Worm (Caenorhabditis elegans) whole organism, L4/young adult: ENCODE data around the gene F11E6.8.

Source experiments
- W03F9.2 ChIP-seq: fragments of 150-350 bp; optimal IDR thresholded peaks from 2 replicates; lab custom pipeline; 2014; ENCODE audit warnings: missing biosample characterization, missing genetic modification characterization
- dao-5 ChIP-seq: sonication (generic microtip); optimal IDR thresholded peaks from 2 replicates; lab custom pipeline; 2016; ENCODE audit warnings: missing genotype, missing genetic modification characterization, moderate library complexity, missing compliant biosample characterization
- him-1 ChIP-seq: sonication (generic microtip); optimal IDR thresholded peaks from 2 replicates; lab custom pipeline; 2016; ENCODE audit warnings: missing genotype, missing genetic modification reagents, missing genetic modification characterization, missing compliant biosample characterization

- TF ChIP-seq W03F9.2 (no peak), him-1 (tag; lab: Kevin White, UChicago) (no peak), dao-5 (no peak)
Measured at ce11 chrIV:17490679-17491078, 40.3 kb upstream of the F11E6.8 start, which contains the start of gene nas-6.
